Worm (Caenorhabditis elegans) whole organism, young adult: Measurements from ENCODE around the gene fard-1.

Source experiments
- B0019.2 ChIP-seq: fragments of 200-800 bp; sonication (Bioruptor generic); conservative IDR thresholded peaks from 2 replicates; pipeline ENCODE4 v1.3.6; 2022; ENCODE audit warnings: missing genetic modification reagents, missing genetic modification characterization, missing compliant biosample characterization
- C17E4.6 ChIP-seq: fragments of 200-800 bp; sonication (Bioruptor generic); IDR thresholded peaks from 2 replicates; pipeline ENCODE4 v1.3.6; 2022; ENCODE audit warnings: missing genetic modification reagents, missing genetic modification characterization, missing compliant biosample characterization
- F49E8.2 ChIP-seq: sonication (generic microtip); optimal IDR thresholded peaks from 3 replicates; lab custom pipeline; 2017; ENCODE audit warnings: missing genetic modification characterization, mild to moderate bottlenecking, missing compliant biosample characterization, antibody characterized with exemption, moderate library complexity; ENCODE audit not compliant: insufficient read depth
- K11D2.4 ChIP-seq: fragments of 200-800 bp; sonication (Bioruptor generic); IDR thresholded peaks from 2 replicates; pipeline ENCODE4 v1.3.6; 2022; ENCODE audit warnings: missing genetic modification reagents, missing genetic modification characterization, missing compliant biosample characterization
- Y56A3A.18 ChIP-seq: fragments of 200-800 bp; sonication (Bioruptor generic); IDR thresholded peaks from 2 replicates; pipeline ENCODE4 v1.3.6; 2022; ENCODE audit warnings: missing genetic modification reagents, missing genetic modification characterization, missing compliant biosample characterization
- ZK185.1 ChIP-seq: sonication (generic microtip); optimal IDR thresholded peaks from 2 replicates; lab custom pipeline; 2016; ENCODE audit warnings: mild to moderate bottlenecking, missing genetic modification characterization, missing compliant biosample characterization; ENCODE audit not compliant: poor library complexity, severe bottlenecking
- ama-1 ChIP-seq, 3 experiments: fragments of 150-350 bp in 1 of 3; sonication (generic microtip) in 2 of 3; optimal IDR thresholded peaks; 2 replicates each; lab custom pipeline; 2014 to 2018; ENCODE audit warnings: missing biosample characterization in 2 of 3, missing genetic modification characterization in 2 of 3, missing genetic modification reagents in 2 of 3
- attf-5 ChIP-seq: fragments of 200-800 bp; sonication (Bioruptor generic); optimal IDR thresholded peaks from 2 replicates; lab custom pipeline; 2018; ENCODE audit warnings: mild to moderate bottlenecking, missing genetic modification characterization, missing compliant biosample characterization
- bed-1 ChIP-seq: fragments of 200-800 bp; sonication (Bioruptor generic); IDR thresholded peaks from 2 replicates; pipeline ENCODE4 v1.3.6; 2022; ENCODE audit warnings: missing genetic modification reagents, missing genetic modification characterization, missing compliant biosample characterization
- bed-2 ChIP-seq: fragments of 200-800 bp; sonication (Bioruptor generic); IDR thresholded peaks from 2 replicates; pipeline ENCODE4 v1.3.6; 2022; ENCODE audit warnings: missing genetic modification reagents, missing genetic modification characterization, missing compliant biosample characterization
- cebp-1 ChIP-seq, 2 experiments: fragments of 200-800 bp in 1 of 2; sonication (Bioruptor generic) in 1 of 2; sonication (generic microtip) in 1 of 2; IDR thresholded peaks in 1 of 2; optimal IDR thresholded peaks in 1 of 2; 2 replicates each; pipeline versions ENCODE4 v1.3.6 to Lab custom; 2017 to 2022; ENCODE audit warnings: missing compliant biosample characterization in 2 of 2, missing genetic modification characterization in 2 of 2, mild to moderate bottlenecking in 1 of 2, missing genetic modification reagents in 1 of 2, moderate library complexity in 1 of 2
- ceh-100 ChIP-seq: fragments of 200-800 bp; sonication (Bioruptor generic); IDR thresholded peaks from 2 replicates; pipeline ENCODE4 v1.3.6; 2022; ENCODE audit warnings: missing genetic modification reagents, missing genetic modification characterization, missing compliant biosample characterization
- ceh-58 ChIP-seq: fragments of 200-800 bp; sonication (Bioruptor generic); IDR thresholded peaks from 2 replicates; pipeline ENCODE4 v1.3.6; 2022; ENCODE audit warnings: missing genetic modification characterization, missing compliant biosample characterization
- die-1 ChIP-seq: sonication (generic microtip); optimal IDR thresholded peaks from 2 replicates; lab custom pipeline; 2016; ENCODE audit warnings: missing genotype, mild to moderate bottlenecking, missing genetic modification characterization, missing compliant biosample characterization
- dox-1 ChIP-seq: fragments of 200-800 bp; sonication (Bioruptor generic); IDR thresholded peaks from 2 replicates; pipeline ENCODE4 v1.3.6; 2022; ENCODE audit warnings: missing genetic modification reagents, missing genetic modification characterization, missing compliant biosample characterization
- dpl-1 ChIP-seq: fragments of 150-350 bp; optimal IDR thresholded peaks from 2 replicates; lab custom pipeline; 2014; ENCODE audit warnings: missing biosample characterization, missing genetic modification reagents, missing genetic modification characterization
- gei-17 ChIP-seq: fragments of 200-800 bp; sonication (Bioruptor generic); optimal IDR thresholded peaks from 2 replicates; lab custom pipeline; 2018; ENCODE audit warnings: mild to moderate bottlenecking, missing genetic modification characterization, missing compliant biosample characterization
- hmg-1.2 ChIP-seq: fragments of 200-800 bp; sonication (Bioruptor generic); IDR thresholded peaks from 2 replicates; pipeline ENCODE4 v1.3.6; 2022; ENCODE audit warnings: missing genetic modification reagents, missing genetic modification characterization, missing compliant biosample characterization
- lag-1 ChIP-seq: fragments of 200-800 bp; sonication (Bioruptor generic); IDR thresholded peaks from 2 replicates; pipeline ENCODE4 v1.3.6; 2022; ENCODE audit warnings: missing genetic modification reagents, missing genetic modification characterization, missing compliant biosample characterization
- let-526 ChIP-seq: fragments of 200-800 bp; sonication (Bioruptor generic); IDR thresholded peaks from 2 replicates; pipeline ENCODE4 v1.3.6; 2022; ENCODE audit warnings: missing genetic modification reagents, missing genetic modification characterization, missing compliant biosample characterization
- lin-26 ChIP-seq: fragments of 200-800 bp; sonication (Bioruptor generic); IDR thresholded peaks from 2 replicates; pipeline ENCODE4 v1.3.6; 2022; ENCODE audit warnings: missing genetic modification reagents, missing genetic modification characterization, missing compliant biosample characterization
- lin-40 ChIP-seq: sonication (generic microtip); optimal IDR thresholded peaks from 2 replicates; lab custom pipeline; 2016; ENCODE audit warnings: missing genetic modification characterization, mild to moderate bottlenecking, missing compliant biosample characterization, missing genotype, missing genetic modification reagents
- lsy-27 ChIP-seq: sonication (generic microtip); optimal IDR thresholded peaks from 2 replicates; lab custom pipeline; 2017; ENCODE audit warnings: missing genetic modification characterization, mild to moderate bottlenecking, missing compliant biosample characterization, antibody characterized with exemption, missing genotype, borderline replicate concordance; ENCODE audit not compliant: insufficient read depth
- madf-3 ChIP-seq: fragments of 200-800 bp; sonication (Bioruptor generic); IDR thresholded peaks from 2 replicates; pipeline ENCODE4 v1.3.6; 2022; ENCODE audit warnings: missing genetic modification reagents, missing genetic modification characterization, missing compliant biosample characterization
- nhr-179 ChIP-seq: sonication (generic microtip); optimal IDR thresholded peaks from 2 replicates; lab custom pipeline; 2016; ENCODE audit warnings: mild to moderate bottlenecking, missing genetic modification characterization, missing compliant biosample characterization
- repo-1 ChIP-seq: sonication (generic microtip); optimal IDR thresholded peaks from 2 replicates; lab custom pipeline; 2017; ENCODE audit warnings: mild to moderate bottlenecking, missing genetic modification characterization, missing compliant biosample characterization
- somi-1 ChIP-seq: fragments of 200-800 bp; sonication (Bioruptor generic); optimal IDR thresholded peaks from 2 replicates; lab custom pipeline; 2018; ENCODE audit warnings: mild to moderate bottlenecking, missing genetic modification characterization, missing compliant biosample characterization
- unc-130 ChIP-seq: sonication (generic microtip); optimal IDR thresholded peaks from 2 replicates; lab custom pipeline; 2016; ENCODE audit warnings: missing genetic modification reagents, missing genetic modification characterization, missing compliant biosample characterization
- zfh-2 ChIP-seq: fragments of 200-800 bp; sonication (Bioruptor generic); conservative IDR thresholded peaks from 2 replicates; pipeline ENCODE4 v1.3.6; 2022; ENCODE audit warnings: missing genetic modification reagents, missing genetic modification characterization, missing compliant biosample characterization
- zim-3 ChIP-seq: sonication (generic microtip); optimal IDR thresholded peaks from 2 replicates; lab custom pipeline; 2017; ENCODE audit warnings: mild to moderate bottlenecking, missing genetic modification characterization, moderate library complexity, missing compliant biosample characterization
- ztf-26 ChIP-seq: sonication (generic microtip); optimal IDR thresholded peaks from 2 replicates; lab custom pipeline; 2017; ENCODE audit warnings: missing genetic modification characterization, missing compliant biosample characterization
- ztf-28 ChIP-seq: fragments of 200-800 bp; sonication (Bioruptor generic); IDR thresholded peaks from 2 replicates; pipeline ENCODE4 v1.3.6; 2022; ENCODE audit warnings: missing genetic modification reagents, missing genetic modification characterization, missing compliant biosample characterization
- ztf-6 ChIP-seq: fragments of 200-800 bp; sonication (Bioruptor generic); IDR thresholded peaks from 2 replicates; pipeline ENCODE4 v1.3.6; 2022; ENCODE audit warnings: missing genetic modification reagents, missing genetic modification characterization, missing compliant biosample characterization

fard-1 gene

ce11 chrX:2933061-2933460 lies at the start of gene fard-1:
Gene fard-1 (plus strand): TSS chrX:2933361.
- no peak for TF ChIP-seq zfh-2 (GFP tag; lab: Robert Waterston, UW)
- TF ChIP-seq dox-1, result no peak

- TF ChIP-seq ztf-6, result 0 out of 2 replicates have a peak, but pooled peaks have one; percentile 41
- TF ChIP-seq zfh-2 (GFP tag; lab: Robert Waterston, UW), result peak; percentile 82
- TF ChIP-seq attf-5 (GFP tag; lab: Kevin White, UChicago), result no peak
- TF ChIP-seq B0019.2, result no peak
- TF ChIP-seq ceh-58, result no peak
- TF ChIP-seq Y56A3A.18, result peak; percentile 55; the same call in 1 of the 2 replicates
- TF ChIP-seq ceh-100 (GFP tag; lab: Robert Waterston, UW), result no peak
- TF ChIP-seq ama-1 (optimal IDR thresholded peaks at IDR 0.05; lab: Kevin White, UChicago), result no peak
- no peak for TF ChIP-seq ama-1 (GFP tag; optimal IDR thresholded peaks at IDR 0.05; lab: Kevin White, UChicago)
- no peak for TF ChIP-seq bed-2 (GFP tag; lab: Robert Waterston, UW)
- no peak for TF ChIP-seq bed-1
- TF ChIP-seq dpl-1 (GFP tag; lab: Kevin White, UChicago), result no peak
Observed at ce11 chrX:2885318-2885908, 47.7 kb upstream of the fard-1 start, which contains the start of gene vang-1. Gene vang-1 (plus strand): TSS chrX:2885858.

ce11 chrX:2890041-2890650 lies 43.0 kb upstream of the fard-1 start:
- TF ChIP-seq ztf-28 (no peak), gei-17 (GFP tag; lab: Kevin White, UChicago) (no peak), somi-1 (GFP tag; lab: Kevin White, UChicago) (peak; percentile 15), cebp-1 (GFP tag; IDR thresholded peaks at IDR 0.05; lab: Robert Waterston, UW) (no peak), cebp-1 (tag; optimal IDR thresholded peaks at IDR 0.05; lab: Kevin White, UChicago) (no peak), madf-3 (GFP tag; lab: Robert Waterston, UW) (no peak), ama-1 (optimal IDR thresholded peaks at IDR 0.05; lab: Kevin White, UChicago) (peak; percentile 64), ama-1 (GFP tag; optimal IDR thresholded peaks at IDR 0.05; lab: Kevin White, UChicago) (no peak), lin-26 (GFP tag; lab: Robert Waterston, UW) (0 out of 2 replicates have a peak, but pooled peaks have one; percentile 38), C17E4.6 (GFP tag; lab: Robert Waterston, UW) (no peak), ztf-26 (tag; lab: Kevin White, UChicago) (peak; percentile 20), zim-3 (tag; lab: Kevin White, UChicago) (no peak), Y56A3A.18 (0 out of 2 replicates have a peak, but pooled peaks have one; percentile 24), ZK185.1 (tag; lab: Kevin White, UChicago) (peak; percentile 19), K11D2.4 (GFP tag; lab: Robert Waterston, UW) (peak; percentile 16; the same call in 1 of the 2 replicates), repo-1 (tag; lab: Kevin White, UChicago) (no peak)

ce11 chrX:2891141-2891739 lies 41.9 kb upstream of the fard-1 start, which contains the start of gene B0410.3:
Gene B0410.3 (minus strand): TSS chrX:2891491.
- TF ChIP-seq lin-40 (tag; lab: Kevin White, UChicago) (peak; percentile 28), lag-1 (GFP tag; lab: Robert Waterston, UW) (no peak), ceh-58 (no peak), let-526 (no peak), ztf-26 (tag; lab: Kevin White, UChicago) (peak; percentile 46), die-1 (tag; lab: Kevin White, UChicago) (peak; percentile 16), hmg-1.2 (GFP tag; lab: Robert Waterston, UW) (0 out of 2 replicates have a peak, but pooled peaks have one; percentile 10), lin-26 (GFP tag; lab: Robert Waterston, UW) (peak; percentile 65), nhr-179 (tag; lab: Kevin White, UChicago) (no peak), somi-1 (GFP tag; lab: Kevin White, UChicago) (peak; percentile 61), unc-130 (GFP tag; lab: Kevin White, UChicago) (no peak), lsy-27 (tag; lab: Kevin White, UChicago) (no peak), ama-1 (optimal IDR thresholded peaks at IDR 0.05; lab: Kevin White, UChicago) (peak; percentile 80), ama-1 (GFP tag; optimal IDR thresholded peaks at IDR 0.05; lab: Kevin White, UChicago) (no peak), F49E8.2 (no peak), ztf-28 (no peak)
